Worm (Caenorhabditis elegans) whole organism, L4 larva: ENCODE measurements around the gene T05H4.4.

Experiments
- F10B5.3 ChIP-seq: sonication (generic microtip); optimal IDR thresholded peaks from 2 replicates; lab custom pipeline; 2016; ENCODE audit warnings: mild to moderate bottlenecking, missing genetic modification characterization, missing compliant biosample characterization
- F44E2.7 ChIP-seq: fragments of 200-800 bp; sonication (Bioruptor generic); IDR thresholded peaks from 2 replicates; pipeline ENCODE4 v2.1.2; 2022; ENCODE audit warnings: missing genetic modification characterization, missing compliant biosample characterization
- ZK337.2 ChIP-seq: fragments of 200-800 bp; sonication (Bioruptor generic); IDR thresholded peaks from 2 replicates; pipeline ENCODE4 v1.3.6; 2022; ENCODE audit warnings: missing genetic modification reagents, missing genetic modification characterization, missing compliant biosample characterization
- ceh-82 ChIP-seq: sonication (generic microtip); optimal IDR thresholded peaks from 2 replicates; lab custom pipeline; 2017; ENCODE audit warnings: missing biosample characterization, missing genetic modification characterization
- daf-12 ChIP-seq: fragments of 150-350 bp; optimal IDR thresholded peaks from 2 replicates; lab custom pipeline; 2014; ENCODE audit warnings: missing biosample characterization, missing genetic modification reagents, missing genetic modification characterization
- dmd-6 ChIP-seq: fragments of 200-800 bp; sonication (Bioruptor generic); IDR thresholded peaks from 2 replicates; pipeline ENCODE4 v1.3.6; 2022; ENCODE audit warnings: missing genetic modification reagents, missing genetic modification characterization, missing compliant biosample characterization
- lin-29 ChIP-seq: fragments of 200-800 bp; sonication (Bioruptor generic); IDR thresholded peaks from 2 replicates; pipeline ENCODE4 v1.3.6; 2022; ENCODE audit warnings: missing genetic modification reagents, missing genetic modification characterization, missing compliant biosample characterization
- nhr-237 ChIP-seq: sonication (generic microtip); optimal IDR thresholded peaks from 2 replicates; lab custom pipeline; 2017; ENCODE audit warnings: missing biosample characterization, missing genetic modification characterization
- pha-4 ChIP-seq, 2 experiments: fragments of 150-350 bp in 1 of 2; fragments of 200-800 bp in 1 of 2; sonication (Bioruptor generic) in 1 of 2; IDR thresholded peaks in 1 of 2; optimal IDR thresholded peaks in 1 of 2; 2 replicates each; pipeline versions ENCODE4 v1.3.6 to Lab custom; 2014 to 2022; ENCODE audit warnings: missing genetic modification characterization in 2 of 2, missing genetic modification reagents in 2 of 2, missing biosample characterization in 1 of 2, missing compliant biosample characterization in 1 of 2
- php-3 ChIP-seq: fragments of 200-800 bp; sonication (Bioruptor generic); IDR thresholded peaks from 2 replicates; pipeline ENCODE4 v1.3.6; 2022; ENCODE audit warnings: missing genetic modification reagents, missing genetic modification characterization, missing compliant biosample characterization

DNA sequence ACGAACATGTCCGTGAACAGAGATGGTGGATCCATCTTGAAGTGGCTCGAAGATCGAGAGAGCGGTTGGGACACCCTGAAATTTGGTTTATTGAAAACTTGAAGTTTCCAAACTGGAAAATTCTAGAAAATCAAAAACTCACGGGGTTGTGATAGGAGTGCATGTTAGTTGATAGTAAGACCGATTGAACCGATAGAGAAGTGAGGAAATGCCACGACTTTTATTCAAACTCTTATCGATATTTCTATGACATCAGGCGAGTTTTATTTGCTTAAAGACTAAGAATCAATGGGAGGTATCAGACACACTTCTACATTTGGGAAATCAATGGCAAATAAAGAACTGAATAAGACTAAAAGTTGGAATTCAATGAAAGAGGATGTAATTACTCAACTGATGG is 50.1 kb downstream of the T05H4.4 start, which contains the start of gene lec-10:
- TF ChIP-seq F10B5.3 (tag; lab: Kevin White, UChicago): no peak
- TF ChIP-seq F44E2.7: no peak
- no peak for TF ChIP-seq ZK337.2 (GFP tag; lab: Robert Waterston, UW)
- peak; percentile 84 for TF ChIP-seq dmd-6 (GFP tag; lab: Robert Waterston, UW)
- 0 out of 2 replicates have a peak, but pooled peaks have one; percentile 11 for TF ChIP-seq php-3
- TF ChIP-seq daf-12: no peak
- no peak for TF ChIP-seq nhr-237 (tag; lab: Kevin White, UChicago)
- TF ChIP-seq ceh-82 (tag; lab: Kevin White, UChicago): no peak
- no peak for TF ChIP-seq lin-29 (GFP tag; lab: Robert Waterston, UW)
- peak; percentile 8; the same call in 1 of the 2 replicates for TF ChIP-seq pha-4 (GFP tag; IDR thresholded peaks at IDR 0.05; lab: Robert Waterston, UW)
- TF ChIP-seq pha-4 (tag; optimal IDR thresholded peaks at IDR 0.05; lab: Kevin White, UChicago): no peak
